Worm (Caenorhabditis elegans) whole organism, mixed stage, embryonic: ENCODE measurements around the gene F54H5.3.
"Not testable (repeated sequence)": the region's sequence is repeated elsewhere in the genome, so short reads cannot be mapped to it uniquely, and the experiment has no call there.

Experiments used
- M03D4.4 ChIP-seq: sonication (generic microtip); optimal IDR thresholded peaks from 2 replicates; lab custom pipeline; 2017; ENCODE audit warnings: mild to moderate bottlenecking, missing genetic modification characterization, missing compliant biosample characterization
- bed-3 ChIP-seq: fragments of 200-800 bp; sonication (Bioruptor generic); optimal IDR thresholded peaks from 3 replicates; lab custom pipeline; 2018; ENCODE audit warnings: mild to moderate bottlenecking, missing genetic modification characterization, moderate library complexity, missing compliant biosample characterization
- ceh-39 ChIP-seq: fragments of 150-350 bp; optimal IDR thresholded peaks from 2 replicates; lab custom pipeline; 2014; ENCODE audit warnings: missing biosample characterization, missing genetic modification characterization
- ceh-43 ChIP-seq: fragments of 200-800 bp; sonication (Bioruptor generic); optimal IDR thresholded peaks from 2 replicates; lab custom pipeline; 2018; ENCODE audit warnings: mild to moderate bottlenecking, missing genetic modification characterization, moderate library complexity, missing compliant biosample characterization
- ces-1 ChIP-seq: fragments of 150-350 bp; optimal IDR thresholded peaks from 2 replicates; lab custom pipeline; 2014; ENCODE audit warnings: missing biosample characterization, missing genetic modification reagents, missing genetic modification characterization
- cnd-1 ChIP-seq: fragments of 200-800 bp; sonication (Bioruptor generic); optimal IDR thresholded peaks from 2 replicates; lab custom pipeline; 2018; ENCODE audit warnings: mild to moderate bottlenecking, missing genetic modification characterization, missing compliant biosample characterization
- drap-1 ChIP-seq: fragments of 200-800 bp; sonication (Bioruptor generic); optimal IDR thresholded peaks from 3 replicates; lab custom pipeline; 2018; ENCODE audit warnings: mild to moderate bottlenecking, missing genetic modification characterization, missing compliant biosample characterization
- elt-1 ChIP-seq: sonication (generic microtip); optimal IDR thresholded peaks from 2 replicates; lab custom pipeline; 2017; ENCODE audit warnings: missing genetic modification characterization, mild to moderate bottlenecking, missing compliant biosample characterization, antibody characterized with exemption, moderate library complexity, borderline replicate concordance; ENCODE audit not compliant: insufficient read depth
- elt-3 ChIP-seq: fragments of 150-350 bp; optimal IDR thresholded peaks from 2 replicates; lab custom pipeline; 2014; ENCODE audit warnings: missing biosample characterization, missing genetic modification characterization
- ham-2 ChIP-seq: fragments of 200-800 bp; sonication (Bioruptor generic); optimal IDR thresholded peaks from 2 replicates; lab custom pipeline; 2018; ENCODE audit warnings: mild to moderate bottlenecking, missing genetic modification characterization, missing compliant biosample characterization
- hlh-1 ChIP-seq: fragments of 150-350 bp; optimal IDR thresholded peaks from 2 replicates; lab custom pipeline; 2014; ENCODE audit warnings: missing biosample characterization, missing genetic modification reagents, missing genetic modification characterization
- lin-13 ChIP-seq: fragments of 150-350 bp; optimal IDR thresholded peaks from 2 replicates; lab custom pipeline; 2014; ENCODE audit warnings: missing biosample characterization, missing genetic modification characterization
- lin-32 ChIP-seq: fragments of 200-800 bp; sonication (Bioruptor generic); optimal IDR thresholded peaks from 2 replicates; lab custom pipeline; 2018; ENCODE audit warnings: mild to moderate bottlenecking, missing genetic modification characterization, missing compliant biosample characterization
- lsy-2 ChIP-seq: fragments of 150-350 bp; optimal IDR thresholded peaks from 2 replicates; lab custom pipeline; 2014; ENCODE audit warnings: missing biosample characterization, missing genetic modification characterization
- mab-5 ChIP-seq: fragments of 150-350 bp; optimal IDR thresholded peaks from 2 replicates; lab custom pipeline; 2014; ENCODE audit warnings: missing biosample characterization, missing genetic modification characterization
- mep-1 ChIP-seq: fragments of 150-350 bp; optimal IDR thresholded peaks from 2 replicates; lab custom pipeline; 2017; ENCODE audit warnings: missing biosample characterization, missing genetic modification reagents, missing genetic modification characterization, inconsistent platforms
- mls-2 ChIP-seq: sonication (generic microtip); optimal IDR thresholded peaks from 2 replicates; lab custom pipeline; 2016; ENCODE audit warnings: mild to moderate bottlenecking, missing genetic modification characterization, moderate library complexity, missing compliant biosample characterization
- nhr-12 ChIP-seq: fragments of 150-350 bp; optimal IDR thresholded peaks from 2 replicates; lab custom pipeline; 2014; ENCODE audit warnings: missing biosample characterization, missing genetic modification characterization
- nhr-2 ChIP-seq: fragments of 150-350 bp; optimal IDR thresholded peaks from 2 replicates; lab custom pipeline; 2014; ENCODE audit warnings: missing biosample characterization, missing genetic modification characterization
- nhr-237 ChIP-seq: fragments of 150-350 bp; optimal IDR thresholded peaks from 2 replicates; lab custom pipeline; 2014; ENCODE audit warnings: missing biosample characterization, missing genetic modification characterization
- nhr-28 ChIP-seq: fragments of 150-350 bp; optimal IDR thresholded peaks from 2 replicates; lab custom pipeline; 2014; ENCODE audit warnings: missing biosample characterization, missing genetic modification characterization
- nhr-76 ChIP-seq: sonication (generic microtip); optimal IDR thresholded peaks from 2 replicates; lab custom pipeline; 2017; ENCODE audit warnings: missing biosample characterization, missing genetic modification characterization
- pha-4 ChIP-seq: fragments of 150-350 bp; optimal IDR thresholded peaks from 2 replicates; lab custom pipeline; 2018; ENCODE audit warnings: missing biosample characterization, missing genetic modification reagents, missing genetic modification characterization
- sem-2 ChIP-seq: fragments of 200-800 bp; sonication (Bioruptor generic); optimal IDR thresholded peaks from 2 replicates; lab custom pipeline; 2018; ENCODE audit warnings: mild to moderate bottlenecking, missing genetic modification characterization, missing compliant biosample characterization
- sptf-1 ChIP-seq: sonication (generic microtip); optimal IDR thresholded peaks from 2 replicates; lab custom pipeline; 2017; ENCODE audit warnings: mild to moderate bottlenecking, missing genetic modification characterization, moderate library complexity, missing compliant biosample characterization
- tbx-8 ChIP-seq: fragments of 200-800 bp; sonication (Bioruptor generic); optimal IDR thresholded peaks from 2 replicates; lab custom pipeline; 2018; ENCODE audit warnings: mild to moderate bottlenecking, missing genetic modification characterization, moderate library complexity, missing compliant biosample characterization
- unc-39 ChIP-seq: fragments of 150-350 bp; optimal IDR thresholded peaks from 2 replicates; lab custom pipeline; 2014; ENCODE audit warnings: missing biosample characterization, missing genetic modification characterization
- zip-8 ChIP-seq: fragments of 150-350 bp; optimal IDR thresholded peaks from 2 replicates; lab custom pipeline; 2014; ENCODE audit warnings: missing biosample characterization, missing genetic modification characterization
- ztf-11 ChIP-seq: fragments of 150-350 bp; optimal IDR thresholded peaks from 2 replicates; lab custom pipeline; 2014; ENCODE audit warnings: missing biosample characterization, missing genetic modification characterization

The F54H5.3 gene

DNA sequence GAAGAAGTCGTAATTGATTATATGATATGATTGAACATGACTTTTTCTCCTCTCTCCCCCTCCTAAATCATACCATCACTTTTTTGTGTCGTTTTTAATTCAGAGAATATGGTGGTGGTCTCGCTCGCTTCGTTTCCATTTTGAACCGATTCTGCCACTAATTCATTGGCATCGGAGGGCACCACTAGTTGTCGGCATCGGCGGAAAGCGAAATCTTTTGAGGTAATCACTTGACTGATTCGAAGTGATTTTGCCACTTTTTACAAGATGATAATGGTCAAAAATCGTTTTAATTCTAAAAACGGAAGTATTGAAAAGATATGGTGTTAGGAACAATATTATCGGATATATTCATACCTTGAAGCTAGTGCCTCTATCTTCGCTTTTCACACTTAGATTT is 5.2 kb upstream of the F54H5.3 start, which contains the start of gene klf-3:
Gene klf-3, plus strand, starts transcription at position 109 of the 400 bp plus-strand sequence.
- TF ChIP-seq ceh-43 (GFP tag; lab: Kevin White, UChicago) = no peak
- TF ChIP-seq nhr-12 (tag; lab: Kevin White, UChicago) = no peak
- no peak for TF ChIP-seq lsy-2 (tag; lab: Kevin White, UChicago)
- no peak for TF ChIP-seq zip-8
- no peak for TF ChIP-seq mep-1

DNA sequence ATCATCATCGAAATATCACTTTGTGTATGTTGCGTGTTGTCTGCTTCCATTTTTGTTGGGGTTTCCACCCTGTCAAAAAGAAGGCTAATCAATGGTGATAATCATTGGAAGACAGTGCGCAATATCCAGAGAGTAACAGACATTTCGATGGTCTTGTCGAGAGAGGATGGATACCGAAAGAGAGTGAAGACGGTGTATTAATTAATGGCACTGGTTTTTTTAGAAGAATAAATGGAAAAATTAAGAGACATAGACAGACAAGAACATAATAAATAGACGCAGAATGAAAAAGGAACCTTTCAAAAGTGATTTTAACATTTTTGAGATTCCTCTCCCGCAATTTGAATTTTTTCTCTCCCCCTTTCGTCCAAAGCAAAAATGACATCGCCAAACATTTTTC is 3.0 kb upstream of the F54H5.3 start:
- TF ChIP-seq mep-1 = no peak
- no peak for TF ChIP-seq ceh-43 (GFP tag; lab: Kevin White, UChicago)
- TF ChIP-seq lin-32 (GFP tag; lab: Kevin White, UChicago) = no peak
- TF ChIP-seq cnd-1 (tag; lab: Kevin White, UChicago) = no peak
- no peak for TF ChIP-seq ceh-39 (tag; lab: Kevin White, UChicago)
- no peak for TF ChIP-seq bed-3 (GFP tag; lab: Kevin White, UChicago)
- TF ChIP-seq nhr-28 = no peak
- no peak for TF ChIP-seq lin-13 (tag; lab: Kevin White, UChicago)
- no peak for TF ChIP-seq nhr-12 (tag; lab: Kevin White, UChicago)
- TF ChIP-seq nhr-76 (tag; lab: Kevin White, UChicago) = no peak
- no peak for TF ChIP-seq ces-1 (GFP tag; lab: Kevin White, UChicago)
- TF ChIP-seq hlh-1 (tag; lab: Kevin White, UChicago) = no peak
- no peak for TF ChIP-seq unc-39 (tag; lab: Kevin White, UChicago)
- TF ChIP-seq ham-2 (GFP tag; lab: Kevin White, UChicago) = no peak
- TF ChIP-seq lsy-2 (tag; lab: Kevin White, UChicago) = no peak
- no peak for TF ChIP-seq mls-2
- TF ChIP-seq, all 35 proteins: peak for 0

DNA sequence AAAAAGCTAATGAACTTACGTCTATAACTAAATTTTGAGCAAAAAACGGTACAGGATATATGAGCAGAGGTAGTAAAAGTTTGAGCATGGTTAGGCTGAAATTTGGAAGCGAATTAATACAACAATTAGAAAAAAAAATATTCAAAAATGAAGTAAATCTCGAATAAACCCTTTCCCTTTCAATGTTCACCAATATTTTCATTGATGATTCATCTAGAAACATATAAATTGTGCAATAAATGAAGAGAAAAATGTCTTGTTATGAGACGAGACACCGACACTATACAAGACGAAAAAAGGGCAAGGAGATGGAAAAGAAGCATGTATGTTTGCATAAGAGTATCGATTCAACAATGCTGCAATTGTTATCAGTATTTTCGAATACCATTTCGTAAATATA is 3.3 kb downstream of the F54H5.3 start, which contains the start of gene F54H5.14:
Gene F54H5.14, minus strand, starts transcription at position 101 of the 400 bp plus-strand sequence.
- TF ChIP-seq ceh-43 (GFP tag; lab: Kevin White, UChicago) = no peak
- no peak for TF ChIP-seq mep-1
- no peak for TF ChIP-seq ceh-39 (tag; lab: Kevin White, UChicago)
- TF ChIP-seq mab-5 (tag; lab: Kevin White, UChicago) = no peak
- no peak for TF ChIP-seq elt-1 (tag; lab: Kevin White, UChicago)
- TF ChIP-seq pha-4 (tag; lab: Kevin White, UChicago) = no peak
- TF ChIP-seq elt-3 (tag; lab: Kevin White, UChicago) = no peak

DNA sequence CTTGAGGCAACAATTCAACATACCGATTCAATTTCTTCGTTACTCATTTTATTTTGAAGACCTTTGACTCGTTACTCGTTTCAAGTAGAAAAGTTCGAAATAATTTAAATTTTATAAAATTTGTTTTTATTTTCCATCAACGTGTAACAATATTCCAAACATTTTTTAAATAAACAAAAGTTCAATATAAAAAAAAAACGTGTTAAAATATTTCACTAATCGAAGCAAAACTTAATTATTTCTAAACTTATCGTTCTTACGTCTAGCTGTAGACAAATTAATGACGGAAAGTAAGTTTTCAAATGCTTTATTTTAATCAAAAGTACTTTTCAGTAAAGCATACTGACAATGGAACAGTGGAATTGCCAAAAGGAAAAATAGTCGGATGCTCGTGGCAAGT is 5.2 kb downstream of the F54H5.3 start, which contains the start of the genes F54H5.5 and F54H5.2:
Gene F54H5.5, minus strand, starts transcription at position 101 of the 400 bp plus-strand sequence.
Gene F54H5.2, plus strand, starts transcription at position 303 of the 400 bp plus-strand sequence.
- TF ChIP-seq nhr-12 (tag; lab: Kevin White, UChicago); ceh-39 (tag; lab: Kevin White, UChicago); mep-1: not testable (repeated sequence)

DNA sequence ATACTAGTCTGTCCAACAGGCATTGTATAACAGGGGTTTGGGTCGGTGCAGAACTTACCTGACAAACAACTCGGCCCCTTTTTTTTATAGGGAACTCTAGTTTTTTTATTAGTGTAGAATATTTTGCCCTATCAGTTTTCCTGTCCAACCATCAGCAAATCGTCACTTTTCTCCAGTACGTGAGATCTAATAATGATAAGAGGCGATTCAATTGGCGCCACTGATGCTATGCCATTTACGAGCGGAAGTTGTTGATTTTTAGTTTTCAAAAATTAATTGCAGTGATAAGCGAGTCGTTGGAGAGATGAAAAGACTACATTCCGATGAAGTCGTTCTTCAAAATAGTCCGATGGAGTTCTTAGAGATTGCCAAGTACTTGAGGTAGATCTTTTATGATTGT is 6.4 kb downstream of the F54H5.3 start:
- TF ChIP-seq ceh-43 (GFP tag; lab: Kevin White, UChicago) = no peak
- TF ChIP-seq pha-4 (tag; lab: Kevin White, UChicago) = no peak
- TF ChIP-seq M03D4.4 (tag; lab: Kevin White, UChicago) = no peak
- TF ChIP-seq mab-5 (tag; lab: Kevin White, UChicago) = no peak
- TF ChIP-seq nhr-2 (tag; lab: Kevin White, UChicago) = no peak
- no peak for TF ChIP-seq zip-8
- no peak for TF ChIP-seq cnd-1 (tag; lab: Kevin White, UChicago)
- no peak for TF ChIP-seq ztf-11
- no peak for TF ChIP-seq hlh-1 (tag; lab: Kevin White, UChicago)
- no peak for TF ChIP-seq elt-1 (tag; lab: Kevin White, UChicago)
- no peak for TF ChIP-seq nhr-237 (tag; lab: Kevin White, UChicago)
- no peak for TF ChIP-seq elt-3 (tag; lab: Kevin White, UChicago)
- TF ChIP-seq sptf-1 (tag; lab: Kevin White, UChicago) = no peak
- no peak for TF ChIP-seq tbx-8
- no peak for TF ChIP-seq drap-1 (GFP tag; lab: Kevin White, UChicago)
- no peak for TF ChIP-seq sem-2 (GFP tag; lab: Kevin White, UChicago)
- TF ChIP-seq ces-1 (GFP tag; lab: Kevin White, UChicago) = no peak
- TF ChIP-seq, all 35 proteins: peak for 0
